Fruit fly (Drosophila melanogaster): Measurements from ENCODE around the gene Krn.

The Krn gene

DNA sequence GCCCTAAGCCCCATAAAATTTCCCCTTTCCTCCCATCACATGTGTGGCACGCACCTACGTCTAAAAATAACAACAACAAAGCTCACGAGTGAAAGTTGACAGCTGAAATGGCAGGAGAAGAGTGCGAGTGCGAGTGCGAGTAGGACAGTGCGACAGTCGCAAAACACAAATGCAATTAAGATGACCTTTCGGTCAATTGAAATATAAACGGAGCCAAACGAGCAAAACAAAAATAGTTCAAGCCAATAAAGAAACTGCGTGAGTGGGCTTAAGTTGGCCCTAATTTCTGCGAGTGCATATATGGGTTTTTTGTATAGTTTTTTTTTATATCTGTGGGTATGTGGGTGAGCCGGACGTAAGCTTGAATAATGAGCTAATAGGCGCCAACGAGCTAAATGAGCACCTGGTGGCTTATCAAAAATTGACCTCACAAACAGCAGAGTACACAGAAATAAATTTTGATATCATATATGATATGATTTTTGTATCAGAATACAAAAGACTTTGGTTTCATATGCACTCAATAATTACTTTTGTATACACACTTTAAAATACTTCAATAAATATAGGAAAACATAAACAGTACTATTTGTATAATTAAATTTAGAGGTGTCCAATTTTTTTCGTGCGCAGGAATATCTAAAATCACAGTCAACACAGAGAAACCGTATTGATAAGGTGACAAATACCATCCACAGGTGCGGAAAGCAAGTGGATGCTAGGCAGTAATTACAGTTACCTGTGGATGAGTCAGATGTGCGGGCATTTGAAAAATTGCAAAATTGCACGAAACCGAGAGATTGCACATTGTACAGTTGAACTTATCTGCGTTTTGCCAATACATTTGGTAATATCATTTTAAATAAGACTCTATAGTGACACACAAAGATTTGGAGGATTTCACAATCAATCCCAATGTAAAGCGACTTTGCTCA is 2.1 kb downstream of the Krn start (continued):
- no peak for TF ChIP-seq acj6 (GFP tag; optimal IDR thresholded peaks at IDR 0.05)
- no peak for TF ChIP-seq pdm3 (GFP tag; optimal IDR thresholded peaks at IDR 0.05)
- TF ChIP-seq fd85E (GFP tag; optimal IDR thresholded peaks at IDR 0.05) = no peak
- TF ChIP-seq dac (GFP tag; optimal IDR thresholded peaks at IDR 0.05) = no peak

DNA sequence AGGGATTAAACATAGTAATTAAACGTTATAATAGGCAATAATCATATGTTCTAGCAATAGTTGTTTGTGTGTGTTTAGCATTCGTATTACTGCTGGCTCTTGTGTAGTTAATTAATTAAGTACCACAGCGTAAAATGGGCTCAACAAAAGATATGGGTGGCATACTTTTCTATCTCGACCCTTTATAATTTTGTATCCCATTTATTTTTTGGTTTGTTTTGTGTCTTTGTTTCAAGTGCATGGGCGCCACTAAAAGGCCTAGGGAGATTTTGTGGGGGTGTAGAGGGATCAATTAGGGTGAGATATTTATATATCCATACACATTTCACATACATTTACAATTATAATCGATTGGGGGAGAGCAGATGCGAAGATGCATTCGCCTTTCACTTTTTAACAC is 6.5 kb downstream of the Krn start:
- no peak for TF ChIP-seq Lpt (GFP tag; optimal IDR thresholded peaks at IDR 0.05)
- no peak for TF ChIP-seq dac (GFP tag; optimal IDR thresholded peaks at IDR 0.05)
- TF ChIP-seq Blimp-1 (GFP tag; optimal IDR thresholded peaks at IDR 0.05) = no peak
- no peak for TF ChIP-seq CG34406 (GFP tag; optimal IDR thresholded peaks at IDR 0.05)
- no peak for TF ChIP-seq Met (GFP tag; optimal IDR thresholded peaks at IDR 0.05)
- no peak for TF ChIP-seq topi (GFP tag; optimal IDR thresholded peaks at IDR 0.05)
- TF ChIP-seq pdm3 (GFP tag; optimal IDR thresholded peaks at IDR 0.05) = no peak
- no peak for TF ChIP-seq CG6854 (GFP tag; optimal IDR thresholded peaks at IDR 0.05)
- no peak for TF ChIP-seq fd85E (GFP tag; optimal IDR thresholded peaks at IDR 0.05)
- no peak for TF ChIP-seq salr (GFP tag; optimal IDR thresholded peaks at IDR 0.05)
- no peak for TF ChIP-seq CG6276 (GFP tag; optimal IDR thresholded peaks at IDR 0.05)
- no peak for TF ChIP-seq CG9139 (GFP tag; optimal IDR thresholded peaks at IDR 0.05)
- no peak for TF ChIP-seq CG6163 (GFP tag; IDR thresholded peaks at IDR 0.05)
- no peak for TF ChIP-seq spab (GFP tag; optimal IDR thresholded peaks at IDR 0.05)
- TF ChIP-seq eg (GFP tag; IDR thresholded peaks at IDR 0.05) = no peak
- no peak for TF ChIP-seq CG11762 (GFP tag; optimal IDR thresholded peaks at IDR 0.05; ENCODE audit: insufficient read depth)
- no peak for TF ChIP-seq CG8119 (GFP tag; IDR thresholded peaks at IDR 0.05)
- TF ChIP-seq Sox102F (GFP tag; optimal IDR thresholded peaks at IDR 0.05) = no peak
- TF ChIP-seq svp (GFP tag) = no peak

DNA sequence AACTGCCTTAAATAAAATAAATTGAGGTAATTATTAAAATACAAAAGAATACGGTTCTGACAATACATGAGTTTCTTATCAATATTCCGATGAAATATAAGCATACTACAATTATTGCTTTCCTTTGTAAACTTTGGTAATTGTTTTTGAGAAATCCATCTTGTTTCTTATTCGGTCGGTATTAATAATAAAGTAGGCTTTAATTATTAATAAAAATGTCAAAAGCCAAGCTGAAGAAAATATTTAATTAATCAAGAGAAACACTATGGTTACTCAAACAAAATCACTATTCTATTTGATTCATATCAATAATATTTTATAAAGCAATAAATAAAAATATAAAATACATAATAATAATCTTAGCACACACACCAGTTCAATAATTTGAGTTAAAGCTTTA is 7.4 kb downstream of the Krn start, which contains the start of gene CG43085:
Gene CG43085, minus strand, starts transcription at position 101 of the 400 bp plus-strand sequence.
- no peak for TF ChIP-seq Hr38 (GFP tag; optimal IDR thresholded peaks at IDR 0.05)
- TF ChIP-seq CG34406 (GFP tag; optimal IDR thresholded peaks at IDR 0.05) = no peak
- no peak for TF ChIP-seq Ets96B (tag; optimal IDR thresholded peaks at IDR 0.05)
- TF ChIP-seq Sox102F (GFP tag; optimal IDR thresholded peaks at IDR 0.05) = no peak
- TF ChIP-seq CG4318 (GFP tag; optimal IDR thresholded peaks at IDR 0.05) = no peak
- no peak for TF ChIP-seq ss (GFP tag; optimal IDR thresholded peaks at IDR 0.05)
- no peak for TF ChIP-seq CG10631 (GFP tag; optimal IDR thresholded peaks at IDR 0.05)
- no peak for TF ChIP-seq Hr4 (GFP tag; optimal IDR thresholded peaks at IDR 0.05)
- TF ChIP-seq topi (GFP tag; optimal IDR thresholded peaks at IDR 0.05) = no peak

DNA sequence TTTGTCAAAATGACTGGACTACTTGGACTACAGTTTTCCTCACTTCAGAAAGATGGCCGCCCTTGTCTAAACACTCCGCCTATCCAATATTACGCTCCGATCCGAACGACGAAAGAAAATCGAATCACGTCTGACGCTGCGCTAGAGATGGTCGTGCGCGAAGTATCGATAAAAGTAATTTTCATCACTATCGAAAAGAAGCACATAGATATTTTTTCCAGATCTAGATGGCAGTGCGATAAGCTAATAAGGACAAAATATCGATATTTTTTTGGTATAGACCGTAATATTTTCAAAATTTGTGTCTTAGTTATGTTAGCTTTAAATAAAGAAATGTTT is 9.2 kb downstream of the Krn start, which contains the start of gene Pep:
Gene Pep, minus strand, starts transcription at position 131 of the 339 bp plus-strand sequence.
- TF ChIP-seq spab (GFP tag; optimal IDR thresholded peaks at IDR 0.05) (no peak), Ets21C (GFP tag; optimal IDR thresholded peaks at IDR 0.05) (no peak), Eip75B (GFP tag; optimal IDR thresholded peaks at IDR 0.05) (peak; percentile 52), CG6276 (GFP tag; optimal IDR thresholded peaks at IDR 0.05) (no peak), CG11294 (GFP tag; IDR thresholded peaks at IDR 0.05) (no peak), esn (GFP tag; optimal IDR thresholded peaks at IDR 0.05) (peak; percentile 56), cyc (GFP tag; optimal IDR thresholded peaks at IDR 0.05) (peak; percentile 14), achi (GFP tag; optimal IDR thresholded peaks at IDR 0.05) (peak; percentile 0), Sox15 (GFP tag; optimal IDR thresholded peaks at IDR 0.05) (no peak), fd59A (GFP tag; optimal IDR thresholded peaks at IDR 0.05) (no peak), CG10669 (GFP tag; optimal IDR thresholded peaks at IDR 0.05) (no peak), fd85E (GFP tag; optimal IDR thresholded peaks at IDR 0.05) (no peak), lz (GFP tag; optimal IDR thresholded peaks at IDR 0.05) (peak; percentile 50), acj6 (GFP tag; optimal IDR thresholded peaks at IDR 0.05) (no peak), Hr39 (GFP tag; optimal IDR thresholded peaks at IDR 0.05) (peak; percentile 17), Ets96B (tag; optimal IDR thresholded peaks at IDR 0.05) (no peak), ss (GFP tag; optimal IDR thresholded peaks at IDR 0.05) (no peak), vri (GFP tag; optimal IDR thresholded peaks at IDR 0.05) (peak; percentile 51), OdsH (GFP tag; optimal IDR thresholded peaks at IDR 0.05) (no peak), topi (GFP tag; optimal IDR thresholded peaks at IDR 0.05) (peak; percentile 16), Lpt (GFP tag; optimal IDR thresholded peaks at IDR 0.05) (no peak), dsx (GFP tag; optimal IDR thresholded peaks at IDR 0.05; ENCODE audit: poor library complexity, severe bottlenecking) (peak; percentile 32), eg (GFP tag; IDR thresholded peaks at IDR 0.05) (no peak), Hr4 (GFP tag; optimal IDR thresholded peaks at IDR 0.05) (no peak), Sox14 (GFP tag; optimal IDR thresholded peaks at IDR 0.05) (peak; percentile 54), Hr38 (GFP tag; optimal IDR thresholded peaks at IDR 0.05) (no peak), CG11762 (GFP tag; optimal IDR thresholded peaks at IDR 0.05; ENCODE audit: insufficient read depth) (no peak), CG8319 (GFP tag; optimal IDR thresholded peaks at IDR 0.05) (no peak), CG7368 (GFP tag; optimal IDR thresholded peaks at IDR 0.05) (no peak)
